Fruit fly (Drosophila melanogaster): ENCODE results near the gene Map205.

Gene Map205

dm6 chr3R:32015400-32016215, 52.6 kb downstream of the Map205 start, which contains the start of gene heph:
TSS of gene heph (minus strand) at chr3R:32015520.
- TF ChIP-seq Dfd (GFP tag; optimal IDR thresholded peaks at IDR 0.05): no peak
- no peak for TF ChIP-seq pan (optimal IDR thresholded peaks at IDR 0.05)
- TF ChIP-seq sv (GFP tag; optimal IDR thresholded peaks at IDR 0.05): no peak
- TF ChIP-seq psq (GFP tag; optimal IDR thresholded peaks at IDR 0.05): no peak
- no peak for TF ChIP-seq ey (GFP tag; optimal IDR thresholded peaks at IDR 0.05)
- no peak for TF ChIP-seq Sp1 (GFP tag; optimal IDR thresholded peaks at IDR 0.05)
- no peak for TF ChIP-seq N (GFP tag; optimal IDR thresholded peaks at IDR 0.05)
- no peak for TF ChIP-seq tai (GFP tag; optimal IDR thresholded peaks at IDR 0.05)
- TF ChIP-seq fru (GFP tag; optimal IDR thresholded peaks at IDR 0.05): no peak
- TF ChIP-seq Mio (GFP tag; optimal IDR thresholded peaks at IDR 0.05): no peak
- no peak for TF ChIP-seq CrebA (GFP tag; optimal IDR thresholded peaks at IDR 0.05; ENCODE audit: borderline replicate concordance)

- no peak for TF ChIP-seq jim (GFP tag; optimal IDR thresholded peaks at IDR 0.05)
- TF ChIP-seq CrebA (GFP tag; optimal IDR thresholded peaks at IDR 0.05; ENCODE audit: borderline replicate concordance): no peak
- no peak for TF ChIP-seq Dfd (GFP tag; optimal IDR thresholded peaks at IDR 0.05)
- TF ChIP-seq Mio (GFP tag; optimal IDR thresholded peaks at IDR 0.05): no peak
- no peak for TF ChIP-seq Sp1 (GFP tag; optimal IDR thresholded peaks at IDR 0.05)
- no peak for TF ChIP-seq CG9705 (GFP tag; optimal IDR thresholded peaks at IDR 0.05)
Observed at dm6 chr3R:32006330-32006729, 61.9 kb downstream of the Map205 start.

Data from whole organism, wandering third instar larva.